Worm (Caenorhabditis elegans): ENCODE results near the gene F46C3.7.

F46C3.7 gene

ce11 chrX:11474605-11475385 lies 35.0 kb downstream of the F46C3.7 start:
- TF ChIP-seq blmp-1 (tag; optimal IDR thresholded peaks at IDR 0.05) (no peak), nhr-2 (tag; optimal IDR thresholded peaks at IDR 0.05) (no peak), unc-39 (tag; optimal IDR thresholded peaks at IDR 0.05) (no peak), mls-2 (tag; optimal IDR thresholded peaks at IDR 0.05) (no peak), hlh-1 (tag; optimal IDR thresholded peaks at IDR 0.05) (no peak), elt-3 (tag; optimal IDR thresholded peaks at IDR 0.05) (no peak), flh-1 (GFP tag; optimal IDR thresholded peaks at IDR 0.05) (no peak), mep-1 (tag; optimal IDR thresholded peaks at IDR 0.05) (no peak), ztf-11 (tag; optimal IDR thresholded peaks at IDR 0.05) (no peak), sptf-1 (tag; optimal IDR thresholded peaks at IDR 0.05) (no peak), nhr-28 (tag; optimal IDR thresholded peaks at IDR 0.05) (no peak), nhr-76 (tag; optimal IDR thresholded peaks at IDR 0.05) (no peak), tbx-8 (GFP tag; optimal IDR thresholded peaks at IDR 0.05) (no peak), mab-5 (tag; optimal IDR thresholded peaks at IDR 0.05) (no peak), drap-1 (GFP tag; optimal IDR thresholded peaks at IDR 0.05) (no peak), ceh-39 (tag; optimal IDR thresholded peaks at IDR 0.05) (no peak), lin-13 (tag; optimal IDR thresholded peaks at IDR 0.05) (no peak), nhr-12 (tag; optimal IDR thresholded peaks at IDR 0.05) (no peak), ces-1 (GFP tag; optimal IDR thresholded peaks at IDR 0.05) (no peak), pha-4 (tag; optimal IDR thresholded peaks at IDR 0.05) (no peak)

ce11 chrX:11475780-11476179 lies 35.9 kb downstream of the F46C3.7 start:
- no peak for TF ChIP-seq cnd-1 (tag; optimal IDR thresholded peaks at IDR 0.05)
- no peak for TF ChIP-seq elt-1 (tag; optimal IDR thresholded peaks at IDR 0.05; ENCODE audit: borderline replicate concordance, insufficient read depth)
- TF ChIP-seq unc-62 (GFP tag; optimal IDR thresholded peaks at IDR 0.05) = no peak
- no peak for TF ChIP-seq unc-120 (tag; optimal IDR thresholded peaks at IDR 0.05; ENCODE audit: poor library complexity, severe bottlenecking)
- TF ChIP-seq ztf-11 (tag; optimal IDR thresholded peaks at IDR 0.05) = no peak

ce11 chrX:11477748-11478147 lies 37.9 kb downstream of the F46C3.7 start:
- TF ChIP-seq unc-39 (tag; optimal IDR thresholded peaks at IDR 0.05) (no peak), pha-4 (tag; optimal IDR thresholded peaks at IDR 0.05) (peak; percentile 21)

ce11 chrX:11478758-11479157 lies 38.9 kb downstream of the F46C3.7 start:
- TF ChIP-seq mls-2 (tag; optimal IDR thresholded peaks at IDR 0.05) (no peak), ceh-39 (tag; optimal IDR thresholded peaks at IDR 0.05) (no peak), tbx-8 (GFP tag; optimal IDR thresholded peaks at IDR 0.05) (no peak), mab-5 (tag; optimal IDR thresholded peaks at IDR 0.05) (no peak), lsy-2 (tag; optimal IDR thresholded peaks at IDR 0.05) (no peak), unc-120 (tag; optimal IDR thresholded peaks at IDR 0.05; ENCODE audit: poor library complexity, severe bottlenecking) (no peak), mep-1 (tag; optimal IDR thresholded peaks at IDR 0.05) (no peak)

ce11 chrX:11479321-11479863 lies 39.6 kb downstream of the F46C3.7 start:
- TF ChIP-seq nhr-76 (tag; optimal IDR thresholded peaks at IDR 0.05) (no peak), sem-2 (GFP tag; optimal IDR thresholded peaks at IDR 0.05) (no peak), zip-8 (tag; optimal IDR thresholded peaks at IDR 0.05) (no peak), unc-120 (tag; optimal IDR thresholded peaks at IDR 0.05; ENCODE audit: poor library complexity, severe bottlenecking) (no peak), bed-3 (GFP tag; optimal IDR thresholded peaks at IDR 0.05) (no peak), ztf-11 (tag; optimal IDR thresholded peaks at IDR 0.05) (no peak), flh-1 (GFP tag; optimal IDR thresholded peaks at IDR 0.05) (no peak), elt-3 (tag; optimal IDR thresholded peaks at IDR 0.05) (no peak), ham-2 (GFP tag; optimal IDR thresholded peaks at IDR 0.05) (no peak), mep-1 (tag; optimal IDR thresholded peaks at IDR 0.05) (no peak), mls-2 (tag; optimal IDR thresholded peaks at IDR 0.05) (no peak), nhr-237 (tag; optimal IDR thresholded peaks at IDR 0.05) (no peak), nhr-28 (tag; optimal IDR thresholded peaks at IDR 0.05) (no peak), cnd-1 (tag; optimal IDR thresholded peaks at IDR 0.05) (no peak), ceh-39 (tag; optimal IDR thresholded peaks at IDR 0.05) (no peak), snpc-4 (tag; optimal IDR thresholded peaks at IDR 0.05) (no peak), elt-1 (tag; optimal IDR thresholded peaks at IDR 0.05; ENCODE audit: borderline replicate concordance, insufficient read depth) (no peak)
